Worm (Caenorhabditis elegans): ENCODE data around the gene C10G8.4.

Gene C10G8.4

DNA sequence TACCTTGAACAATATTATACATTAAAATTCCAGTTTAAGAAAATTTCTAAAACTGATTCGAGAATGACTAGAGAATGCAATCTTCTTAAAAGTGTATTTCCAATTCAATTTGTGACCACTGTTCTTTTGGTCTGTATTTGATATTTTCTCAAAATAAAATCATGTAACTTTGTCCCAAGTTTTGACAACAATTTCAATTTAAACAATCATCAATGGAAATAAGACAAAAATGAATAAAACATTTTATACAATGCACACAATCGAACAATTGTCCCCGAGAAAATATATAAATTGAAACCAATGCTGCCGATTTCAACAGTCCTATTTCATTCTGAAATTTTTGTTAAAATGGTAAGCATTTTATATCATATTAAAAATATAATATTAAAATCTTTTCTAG is at the start of gene C10G8.4:
Gene C10G8.4 (plus strand): TSS at position 301 of the 400 bp plus-strand sequence.
- no peak for TF ChIP-seq mab-5 (tag; optimal IDR thresholded peaks at IDR 0.05)
- no peak for TF ChIP-seq M03D4.4 (tag; optimal IDR thresholded peaks at IDR 0.05)
- TF ChIP-seq zip-8 (tag; optimal IDR thresholded peaks at IDR 0.05), result no peak
- no peak for TF ChIP-seq ces-1 (GFP tag; optimal IDR thresholded peaks at IDR 0.05)
- no peak for TF ChIP-seq elt-3 (tag; optimal IDR thresholded peaks at IDR 0.05)
- TF ChIP-seq snpc-4 (tag; optimal IDR thresholded peaks at IDR 0.05), result no peak
- TF ChIP-seq nhr-28 (tag; optimal IDR thresholded peaks at IDR 0.05), result no peak

DNA sequence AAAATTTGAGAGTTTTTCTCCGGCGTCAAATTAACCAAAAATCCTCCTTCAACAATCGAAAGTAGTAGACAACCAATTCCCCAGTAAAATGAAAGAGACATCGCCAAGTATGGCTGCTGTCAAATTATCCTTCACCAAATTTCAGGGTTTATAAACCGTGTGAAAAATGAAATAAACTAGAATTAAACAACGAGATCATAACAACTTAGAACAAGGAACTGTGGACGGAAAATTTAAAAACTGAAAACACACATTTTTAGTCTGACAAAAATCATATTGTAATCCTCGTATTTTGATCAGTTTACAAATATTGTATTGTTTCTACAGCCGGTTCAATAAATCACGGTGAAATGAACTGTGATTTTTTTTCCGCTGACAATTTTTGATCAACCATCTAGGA is 48.7 kb upstream of the C10G8.4 start, which contains the start of gene cest-30:
Gene cest-30 (minus strand): TSS at position 101 of the 400 bp plus-strand sequence.
- TF ChIP-seq ceh-83 (GFP tag; optimal IDR thresholded peaks at IDR 0.05) (no peak), tbx-8 (GFP tag; optimal IDR thresholded peaks at IDR 0.05) (no peak), nhr-76 (tag; optimal IDR thresholded peaks at IDR 0.05) (no peak), unc-39 (tag; optimal IDR thresholded peaks at IDR 0.05) (no peak), ceh-43 (GFP tag; optimal IDR thresholded peaks at IDR 0.05) (no peak)

DNA sequence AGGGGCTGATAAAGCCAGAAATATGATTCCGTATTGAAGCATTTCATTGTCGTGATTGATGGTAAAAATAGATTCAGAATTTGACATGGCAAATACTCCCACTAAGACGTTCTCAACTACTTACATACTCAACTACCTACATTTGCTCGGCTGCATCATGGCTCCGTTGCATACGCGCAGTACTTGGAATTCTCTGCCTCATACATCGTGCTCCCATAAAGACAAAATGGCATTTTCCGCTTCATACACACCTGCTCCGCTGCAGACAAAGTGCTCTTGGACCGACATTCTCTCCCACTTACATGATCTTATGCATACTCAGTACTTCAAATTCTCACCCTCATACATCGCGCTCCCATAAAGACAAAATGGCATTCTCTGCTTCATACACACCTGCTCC is 46.2 kb upstream of the C10G8.4 start, which contains the start of the genes srt-69 and B0238.12:
Gene srt-69 (minus strand): TSS at position 101 of the 400 bp plus-strand sequence.
Gene B0238.12 (plus strand): TSS at position 264 of the 400 bp plus-strand sequence.
- TF ChIP-seq mls-2 (tag; optimal IDR thresholded peaks at IDR 0.05), result no peak
- TF ChIP-seq bed-3 (GFP tag; optimal IDR thresholded peaks at IDR 0.05), result no peak
- no peak for TF ChIP-seq nhr-76 (tag; optimal IDR thresholded peaks at IDR 0.05)
- no peak for TF ChIP-seq unc-62 (GFP tag; optimal IDR thresholded peaks at IDR 0.05)

DNA sequence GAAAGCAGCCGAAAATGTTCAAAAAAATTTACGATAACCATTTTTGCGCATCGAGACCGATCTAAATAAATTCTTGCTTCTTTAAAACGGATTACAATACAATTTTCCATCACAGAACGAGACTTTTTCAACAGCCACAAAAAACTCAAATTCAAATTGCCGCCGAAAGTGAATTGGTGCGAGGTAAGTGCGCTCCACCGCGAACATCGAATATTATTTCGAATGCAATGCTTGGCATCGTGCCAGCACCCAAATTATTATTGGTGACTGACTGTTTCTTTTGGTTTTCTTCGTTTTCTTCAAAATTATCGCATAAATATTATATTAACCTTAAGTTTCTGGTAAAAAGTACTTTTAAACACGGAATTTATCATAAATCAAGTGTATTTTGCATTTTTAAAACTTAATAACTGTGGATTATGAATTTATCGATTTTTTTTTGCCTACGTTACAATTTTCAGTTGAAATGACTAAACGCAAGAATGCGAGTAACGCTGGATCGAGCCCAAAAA is 42.7 kb upstream of the C10G8.4 start, which contains the start of gene penr-1:
Gene penr-1 (plus strand): TSS at position 462 of the 512 bp plus-strand sequence.
- TF ChIP-seq unc-39 (tag; optimal IDR thresholded peaks at IDR 0.05), result no peak
- TF ChIP-seq nhr-2 (tag; optimal IDR thresholded peaks at IDR 0.05), result no peak
- no peak for TF ChIP-seq ceh-39 (tag; optimal IDR thresholded peaks at IDR 0.05)
- no peak for TF ChIP-seq unc-62 (GFP tag; optimal IDR thresholded peaks at IDR 0.05)
- TF ChIP-seq zip-8 (tag; optimal IDR thresholded peaks at IDR 0.05), result no peak
- TF ChIP-seq flh-1 (GFP tag; optimal IDR thresholded peaks at IDR 0.05), result no peak
- TF ChIP-seq ces-1 (GFP tag; optimal IDR thresholded peaks at IDR 0.05), result peak; percentile 50
- peak; percentile 41 for TF ChIP-seq mep-1 (tag; optimal IDR thresholded peaks at IDR 0.05)
- TF ChIP-seq mls-2 (tag; optimal IDR thresholded peaks at IDR 0.05), result no peak
- TF ChIP-seq M03D4.4 (tag; optimal IDR thresholded peaks at IDR 0.05), result no peak
- no peak for TF ChIP-seq sptf-1 (tag; optimal IDR thresholded peaks at IDR 0.05)
- TF ChIP-seq lsy-2 (tag; optimal IDR thresholded peaks at IDR 0.05), result peak; percentile 26
- no peak for TF ChIP-seq cnd-1 (tag; optimal IDR thresholded peaks at IDR 0.05)
- TF ChIP-seq blmp-1 (tag; optimal IDR thresholded peaks at IDR 0.05), result no peak
- TF ChIP-seq ceh-83 (GFP tag; optimal IDR thresholded peaks at IDR 0.05), result no peak
- TF ChIP-seq ham-2 (GFP tag; optimal IDR thresholded peaks at IDR 0.05), result no peak
- TF ChIP-seq ztf-11 (tag; optimal IDR thresholded peaks at IDR 0.05), result no peak
- TF ChIP-seq lin-13 (tag; optimal IDR thresholded peaks at IDR 0.05), result peak; percentile 22
- TF ChIP-seq drap-1 (GFP tag; optimal IDR thresholded peaks at IDR 0.05), result no peak
- TF ChIP-seq ceh-43 (GFP tag; optimal IDR thresholded peaks at IDR 0.05), result no peak
- no peak for TF ChIP-seq pha-4 (tag; optimal IDR thresholded peaks at IDR 0.05)
- TF ChIP-seq nhr-76 (tag; optimal IDR thresholded peaks at IDR 0.05), result no peak

DNA sequence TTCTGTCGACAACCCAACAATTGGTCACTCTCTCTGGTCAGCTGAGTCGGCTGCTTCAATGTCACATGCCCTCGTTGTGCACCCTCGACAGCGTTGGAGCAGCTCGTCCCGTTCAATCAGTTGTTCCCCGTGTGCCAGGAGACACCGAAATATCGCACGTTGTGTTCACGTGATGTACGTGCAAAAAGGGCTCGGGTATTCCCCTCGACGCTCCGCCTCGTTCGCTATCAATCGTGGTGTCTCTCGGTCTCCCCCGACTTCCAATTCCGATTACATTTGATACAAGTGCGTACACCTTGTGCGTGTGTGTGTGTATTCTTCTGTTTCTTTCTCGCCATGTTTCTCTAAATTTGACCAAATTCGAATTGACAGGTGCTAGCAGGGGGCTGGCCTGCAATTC is 40.2 kb upstream of the C10G8.4 start:
- TF ChIP-seq hlh-1 (tag; optimal IDR thresholded peaks at IDR 0.05), result peak; percentile 93
- TF ChIP-seq unc-120 (tag; optimal IDR thresholded peaks at IDR 0.05; ENCODE audit: poor library complexity, severe bottlenecking), result peak; percentile 92
- no peak for TF ChIP-seq cnd-1 (tag; optimal IDR thresholded peaks at IDR 0.05)
- no peak for TF ChIP-seq ceh-39 (tag; optimal IDR thresholded peaks at IDR 0.05)
- peak; percentile 9 for TF ChIP-seq mls-2 (tag; optimal IDR thresholded peaks at IDR 0.05)
- no peak for TF ChIP-seq sem-2 (GFP tag; optimal IDR thresholded peaks at IDR 0.05)
- TF ChIP-seq unc-62 (GFP tag; optimal IDR thresholded peaks at IDR 0.05), result peak; percentile 67
- no peak for TF ChIP-seq ceh-83 (GFP tag; optimal IDR thresholded peaks at IDR 0.05)
